Fruit fly (Drosophila melanogaster) S2 (cell line): ENCODE results near the gene CG7182.

Experiments
- CG8478 ChIP-seq: fragments of >200 bp; optimal IDR thresholded peaks from 2 replicates; lab custom pipeline; 2018
- CTCF ChIP-seq, 2 experiments: fragments of >200 bp; optimal IDR thresholded peaks; 2 replicates each; lab custom pipeline; 2018

dm6 chr3L:8318916-8319506 lies 27.2 kb downstream of the CG7182 start, which contains the start of gene CG43059:
- TF ChIP-seq CG8478 (no peak), CTCF (optimal IDR thresholded peaks at IDR 0.05; lab: Kevin White, UChicago) (no peak)
